Worm (Caenorhabditis elegans) whole organism, midembryonic: ENCODE measurements around the gene K02D3.2.

Source experiments
- T22C8.4 ChIP-seq: fragments of 200-800 bp; sonication (Bioruptor generic); IDR thresholded peaks from 2 replicates; pipeline ENCODE4 v1.3.6; 2022; ENCODE audit warnings: missing genetic modification characterization, missing compliant biosample characterization
- cog-1 ChIP-seq: sonication (generic microtip); optimal IDR thresholded peaks from 2 replicates; lab custom pipeline; 2016; ENCODE audit warnings: missing genetic modification characterization, missing compliant biosample characterization
- flt-1 ChIP-seq: fragments of 200-800 bp; sonication (Bioruptor generic); IDR thresholded peaks from 2 replicates; pipeline ENCODE4 v1.3.6; 2022; ENCODE audit warnings: missing genetic modification characterization, missing compliant biosample characterization
- klf-2 ChIP-seq: fragments of 200-800 bp; sonication (Bioruptor generic); conservative IDR thresholded peaks from 2 replicates; pipeline ENCODE4 v1.3.6; 2022; ENCODE audit warnings: missing genetic modification reagents, missing genetic modification characterization, missing compliant biosample characterization
- med-1 ChIP-seq: sonication (generic microtip); optimal IDR thresholded peaks from 2 replicates; lab custom pipeline; 2017; ENCODE audit warnings: missing genetic modification characterization, mild to moderate bottlenecking, missing compliant biosample characterization, antibody characterized with exemption, missing genetic modification reagents; ENCODE audit not compliant: insufficient read depth
- ref-1 ChIP-seq: fragments of 200-800 bp; sonication (Bioruptor generic); conservative IDR thresholded peaks from 2 replicates; pipeline ENCODE4 v1.3.6; 2022; ENCODE audit warnings: missing genetic modification reagents, missing genetic modification characterization, missing compliant biosample characterization
- tab-1 ChIP-seq: fragments of 200-800 bp; sonication (Bioruptor generic); IDR thresholded peaks from 2 replicates; pipeline ENCODE4 v1.3.6; 2022; ENCODE audit warnings: missing genetic modification characterization, missing compliant biosample characterization
- ztf-23 ChIP-seq: fragments of 200-800 bp; sonication (Bioruptor generic); IDR thresholded peaks from 2 replicates; pipeline ENCODE4 v1.3.6; 2022; ENCODE audit warnings: missing genetic modification reagents, missing genetic modification characterization, missing compliant biosample characterization
- ztf-29 ChIP-seq: fragments of 200-800 bp; sonication (Bioruptor generic); IDR thresholded peaks from 2 replicates; pipeline ENCODE4 v1.3.6; 2022; ENCODE audit warnings: missing genetic modification reagents, missing genetic modification characterization, missing compliant biosample characterization

Gene K02D3.2

ce11 chrX:13745558-13745957, 33.7 kb upstream of the K02D3.2 start:
- no peak for TF ChIP-seq med-1 (GFP tag; lab: Kevin White, UChicago)
- no peak for TF ChIP-seq cog-1 (tag; lab: Kevin White, UChicago)
- no peak for TF ChIP-seq T22C8.4

ce11 chrX:13744543-13745113, 32.8 kb upstream of the K02D3.2 start:
- TF ChIP-seq T22C8.4 (no peak), ref-1 (GFP tag; lab: Robert Waterston, UW) (no peak), med-1 (GFP tag; lab: Kevin White, UChicago) (no peak), flt-1 (GFP tag; lab: Robert Waterston, UW) (no peak), ztf-23 (GFP tag; lab: Robert Waterston, UW) (no peak)

- no peak for TF ChIP-seq cog-1 (tag; lab: Kevin White, UChicago)
- TF ChIP-seq ztf-29: no peak
- TF ChIP-seq klf-2 (GFP tag; lab: Robert Waterston, UW): no peak
- TF ChIP-seq med-1 (GFP tag; lab: Kevin White, UChicago): no peak
- TF ChIP-seq ref-1 (GFP tag; lab: Robert Waterston, UW): no peak
- no peak for TF ChIP-seq T22C8.4
- TF ChIP-seq flt-1 (GFP tag; lab: Robert Waterston, UW): no peak
- no peak for TF ChIP-seq ztf-23 (GFP tag; lab: Robert Waterston, UW)
- no peak for TF ChIP-seq tab-1 (GFP tag; lab: Robert Waterston, UW)
These were observed 31.6 kb upstream of the K02D3.2 start for ce11 chrX:13743371-13743770.

DNA sequence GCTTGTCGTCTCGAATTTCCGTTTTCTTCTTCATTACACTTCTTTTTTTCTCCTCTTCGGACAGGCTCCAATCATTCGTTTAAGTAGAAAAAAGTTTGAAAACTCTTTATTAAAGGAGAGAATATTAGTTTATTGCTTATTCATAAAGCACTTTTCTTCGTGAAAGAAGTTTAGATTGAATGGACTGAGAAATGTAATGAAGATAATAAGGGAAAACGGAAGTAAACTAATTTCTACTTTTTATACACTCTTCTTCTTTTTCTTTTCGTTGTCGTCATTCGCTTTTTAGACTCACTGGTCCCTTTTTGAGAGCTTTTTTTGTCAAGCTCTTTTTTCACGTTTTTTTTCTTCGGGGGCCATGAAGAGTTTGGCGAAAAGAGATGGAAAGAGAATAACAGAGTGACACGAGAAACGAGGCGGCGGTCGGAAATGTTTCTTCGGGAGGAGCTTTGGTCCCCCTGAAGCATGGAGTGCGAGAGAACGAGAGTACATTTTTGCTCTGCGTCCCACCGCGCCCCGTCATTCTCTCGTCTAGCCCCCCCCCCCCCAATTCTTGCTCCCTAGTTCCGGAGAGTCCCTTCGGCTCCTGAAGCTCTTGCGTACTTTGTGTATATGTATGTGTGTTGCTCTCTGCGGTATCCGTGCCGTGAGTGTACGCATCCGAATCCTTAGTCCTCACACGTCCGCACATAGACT, 27.5 kb upstream of the K02D3.2 start:
- TF ChIP-seq ref-1 (GFP tag; lab: Robert Waterston, UW) (no peak), flt-1 (GFP tag; lab: Robert Waterston, UW) (no peak), klf-2 (GFP tag; lab: Robert Waterston, UW) (no peak)

DNA sequence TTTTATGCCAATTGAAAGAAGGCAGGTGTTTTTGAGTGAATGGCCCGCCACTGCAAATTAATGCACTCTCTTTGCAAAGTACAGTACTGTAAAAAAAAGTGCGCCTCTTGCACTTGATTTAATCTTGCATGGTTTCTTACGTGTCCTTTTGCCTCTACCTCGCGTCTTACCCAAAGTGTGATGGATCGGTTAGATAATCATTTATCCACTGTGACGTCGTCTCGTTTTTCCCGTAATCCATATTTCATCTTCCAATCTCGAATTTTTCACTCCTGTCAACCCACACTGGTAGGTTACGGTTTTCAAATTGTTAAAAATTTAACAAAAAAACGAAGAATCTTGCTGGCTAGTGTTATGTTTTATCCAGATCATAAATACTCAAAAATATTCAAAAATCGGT, 24.9 kb upstream of the K02D3.2 start:
- TF ChIP-seq med-1 (GFP tag; lab: Kevin White, UChicago) (no peak), ztf-29 (no peak)

DNA sequence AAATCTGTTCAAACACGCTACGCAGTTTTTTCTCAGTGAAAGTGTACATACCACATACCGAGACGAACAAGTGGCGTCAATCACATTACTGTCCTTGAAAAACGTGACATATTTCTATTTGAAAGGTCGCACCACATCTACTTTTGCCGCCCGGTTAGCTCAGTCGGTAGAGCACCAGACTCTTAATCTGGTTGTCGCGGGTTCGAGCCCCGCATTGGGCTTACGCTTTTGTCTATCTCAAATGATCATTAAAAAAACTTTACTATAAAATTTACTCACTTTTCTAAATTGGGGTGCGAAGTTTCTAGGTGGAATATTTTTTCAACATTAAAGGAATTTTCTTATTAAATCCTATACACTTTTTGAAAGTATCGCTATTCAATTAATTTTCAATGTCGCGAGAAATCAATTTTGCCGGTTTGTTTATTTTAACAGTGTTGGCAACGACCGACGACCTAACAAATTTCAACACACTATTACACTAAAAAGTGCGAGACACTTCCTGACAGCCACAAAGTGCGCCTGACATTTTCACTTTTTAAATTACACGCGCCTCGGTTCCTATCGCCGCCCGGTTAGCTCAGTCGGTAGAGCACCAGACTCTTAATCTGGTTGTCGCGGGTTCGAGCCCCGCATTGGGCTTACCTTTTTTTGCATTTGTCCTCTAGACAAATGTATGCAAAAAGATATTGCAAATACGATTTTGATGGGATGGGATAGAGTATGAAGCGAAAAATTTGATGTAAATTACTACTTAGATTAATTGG, 18.6 kb upstream of the K02D3.2 start:
- TF ChIP-seq med-1 (GFP tag; lab: Kevin White, UChicago) (no peak), cog-1 (tag; lab: Kevin White, UChicago) (no peak), flt-1 (GFP tag; lab: Robert Waterston, UW) (no peak), ztf-23 (GFP tag; lab: Robert Waterston, UW) (peak; percentile 75), klf-2 (GFP tag; lab: Robert Waterston, UW) (no peak), tab-1 (GFP tag; lab: Robert Waterston, UW) (peak; percentile 68; the same call in 1 of the 2 replicates), ref-1 (GFP tag; lab: Robert Waterston, UW) (peak; percentile 65), ztf-29 (0 out of 2 replicates have a peak, but pooled peaks have one; percentile 27), T22C8.4 (0 out of 2 replicates have a peak, but pooled peaks have one; percentile 13)

- no peak for TF ChIP-seq tab-1 (GFP tag; lab: Robert Waterston, UW)
- TF ChIP-seq ref-1 (GFP tag; lab: Robert Waterston, UW): no peak
- no peak for TF ChIP-seq med-1 (GFP tag; lab: Kevin White, UChicago)
- no peak for TF ChIP-seq klf-2 (GFP tag; lab: Robert Waterston, UW)
- no peak for TF ChIP-seq flt-1 (GFP tag; lab: Robert Waterston, UW)
- no peak for TF ChIP-seq T22C8.4
- no peak for TF ChIP-seq ztf-23 (GFP tag; lab: Robert Waterston, UW)
- TF ChIP-seq ztf-29: no peak
These were observed 17.9 kb upstream of the K02D3.2 start for ce11 chrX:13729724-13730123.

- TF ChIP-seq tab-1 (GFP tag; lab: Robert Waterston, UW): no peak
- no peak for TF ChIP-seq klf-2 (GFP tag; lab: Robert Waterston, UW)
- TF ChIP-seq ref-1 (GFP tag; lab: Robert Waterston, UW): no peak
- TF ChIP-seq ztf-29: no peak
- no peak for TF ChIP-seq T22C8.4
- no peak for TF ChIP-seq med-1 (GFP tag; lab: Kevin White, UChicago)
- no peak for TF ChIP-seq flt-1 (GFP tag; lab: Robert Waterston, UW)
- no peak for TF ChIP-seq ztf-23 (GFP tag; lab: Robert Waterston, UW)
- TF ChIP-seq cog-1 (tag; lab: Kevin White, UChicago): no peak
These were observed 17.2 kb upstream of the K02D3.2 start for ce11 chrX:13728991-13729390.

DNA sequence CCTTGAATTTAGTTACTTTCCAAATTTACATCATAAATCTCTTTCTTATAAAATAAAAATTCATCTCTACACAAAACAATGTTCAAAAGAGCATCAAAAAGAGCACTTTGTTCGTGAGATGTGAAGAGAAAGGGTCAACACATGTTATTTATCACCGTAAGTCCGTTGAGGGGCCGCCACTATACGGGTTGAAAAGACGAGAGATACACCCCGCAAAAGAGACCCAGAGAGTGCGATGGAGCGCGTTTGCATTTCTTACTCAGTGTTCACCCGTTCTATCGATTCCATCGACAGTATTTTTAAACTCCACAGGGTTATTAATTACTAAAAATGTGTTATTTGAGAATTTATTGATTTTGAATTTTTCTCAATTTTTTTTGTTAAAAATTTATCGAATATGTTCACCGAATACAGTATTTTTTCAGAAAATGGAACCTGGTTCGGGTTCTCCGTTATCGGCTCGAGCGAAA, 15.1 kb upstream of the K02D3.2 start, which contains the start of gene pix-1:
Gene pix-1, plus strand, starts transcription at position 420 of the 470 bp plus-strand sequence.
- TF ChIP-seq ref-1 (GFP tag; lab: Robert Waterston, UW) (no peak), med-1 (GFP tag; lab: Kevin White, UChicago) (no peak), flt-1 (GFP tag; lab: Robert Waterston, UW) (no peak), ztf-29 (no peak), cog-1 (tag; lab: Kevin White, UChicago) (no peak), tab-1 (GFP tag; lab: Robert Waterston, UW) (no peak), ztf-23 (GFP tag; lab: Robert Waterston, UW) (no peak), klf-2 (GFP tag; lab: Robert Waterston, UW) (no peak), T22C8.4 (no peak)
